Fruit fly (Drosophila melanogaster): ENCODE results near the gene Ca-alpha1T.

Ca-alpha1T gene

dm6 chrX:6089679-6090460, 102.4 kb downstream of the Ca-alpha1T start, which contains the start of gene raptor:
TSS of gene raptor (minus strand) at chrX:6090201.
- TF ChIP-seq CG16813 (GFP tag; IDR thresholded peaks at IDR 0.05; ENCODE audit: partially characterized antibody): peak; percentile 40; the same call in 1 of the 3 replicates
- 0 out of 3 replicates have a peak, but pooled peaks have one; percentile 36 for TF ChIP-seq zen2 (GFP tag; IDR thresholded peaks at IDR 0.05; ENCODE audit: partially characterized antibody)
- no peak for TF ChIP-seq org-1 (GFP tag; optimal IDR thresholded peaks at IDR 0.05)
- peak; percentile 18 for TF ChIP-seq CG14710 (tag; optimal IDR thresholded peaks at IDR 0.05)
- TF ChIP-seq CG15601 (tag; optimal IDR thresholded peaks at IDR 0.05): no peak
- peak; percentile 43 for TF ChIP-seq bigmax (GFP tag; optimal IDR thresholded peaks at IDR 0.05)
- TF ChIP-seq YL-1 (GFP tag; optimal IDR thresholded peaks at IDR 0.05): peak; percentile 51
- TF ChIP-seq CG15514 (GFP tag; optimal IDR thresholded peaks at IDR 0.05): peak; percentile 16
- TF ChIP-seq CG2678 (tag; optimal IDR thresholded peaks at IDR 0.05): no peak
- TF ChIP-seq Dp (GFP tag; optimal IDR thresholded peaks at IDR 0.05): peak; percentile 79
- TF ChIP-seq CG2116 (GFP tag; optimal IDR thresholded peaks at IDR 0.05): peak; percentile 80
- TF ChIP-seq Sin3A (optimal IDR thresholded peaks at IDR 0.05): peak; percentile 5
- peak; percentile 41 for TF ChIP-seq CG15479 (GFP tag; optimal IDR thresholded peaks at IDR 0.05)
- 0 out of 3 replicates have a peak, but pooled peaks have one; percentile 29 for TF ChIP-seq CG7963 (GFP tag; IDR thresholded peaks at IDR 0.05; ENCODE audit: partially characterized antibody)
- peak; percentile 62 for TF ChIP-seq bbx (GFP tag; IDR thresholded peaks at IDR 0.05; ENCODE audit: partially characterized antibody)
- peak; percentile 57; the same call in 2 of the 3 replicates for TF ChIP-seq HLH4C (GFP tag; IDR thresholded peaks at IDR 0.05; ENCODE audit: partially characterized antibody)
- peak; percentile 3 for TF ChIP-seq CG11504 (tag; optimal IDR thresholded peaks at IDR 0.05)
- peak; percentile 6; the same call in 1 of the 2 replicates for TF ChIP-seq Drgx (GFP tag; IDR thresholded peaks at IDR 0.05)
- peak; percentile 46; the same call in 1 of the 3 replicates for TF ChIP-seq CG6791 (GFP tag; IDR thresholded peaks at IDR 0.05; ENCODE audit: partially characterized antibody)
- 0 out of 3 replicates have a peak, but pooled peaks have one; percentile 24 for TF ChIP-seq Opbp (GFP tag; IDR thresholded peaks at IDR 0.05; ENCODE audit: partially characterized antibody)
- TF ChIP-seq vnd (GFP tag; IDR thresholded peaks at IDR 0.05; ENCODE audit: partially characterized antibody): 0 out of 3 replicates have a peak, but pooled peaks have one; percentile 32
- TF ChIP-seq mld (GFP tag; IDR thresholded peaks at IDR 0.05; ENCODE audit: partially characterized antibody): peak; percentile 53; the same call in 1 of the 3 replicates
- no peak for TF ChIP-seq Hr51 (GFP tag; optimal IDR thresholded peaks at IDR 0.05)
- TF ChIP-seq Dll (GFP tag; IDR thresholded peaks at IDR 0.05; ENCODE audit: partially characterized antibody): peak; percentile 53; the same call in 1 of the 4 replicates
- TF ChIP-seq cato (GFP tag; optimal IDR thresholded peaks at IDR 0.05; ENCODE audit: borderline replicate concordance): no peak
- 0 out of 2 replicates have a peak, but pooled peaks have one; percentile 47 for TF ChIP-seq unc-4 (GFP tag; IDR thresholded peaks at IDR 0.05; ENCODE audit: partially characterized antibody)
- TF ChIP-seq Lim3 (GFP tag; IDR thresholded peaks at IDR 0.05): no peak
- TF ChIP-seq sug (tag; optimal IDR thresholded peaks at IDR 0.05): peak; percentile 4
- 0 out of 2 replicates have a peak, but pooled peaks have one; percentile 9 for TF ChIP-seq onecut (GFP tag; IDR thresholded peaks at IDR 0.05)
- peak; percentile 85 for TF ChIP-seq Dref (GFP tag; IDR thresholded peaks at IDR 0.05)
- TF ChIP-seq dm (GFP tag; optimal IDR thresholded peaks at IDR 0.05): peak; percentile 2
- peak in 1 of 2 experiments; percentile 0 for TF ChIP-seq bsh (GFP tag; optimal IDR thresholded peaks at IDR 0.05)
- peak; percentile 64 for TF ChIP-seq pzg (GFP tag; optimal IDR thresholded peaks at IDR 0.05)
- TF ChIP-seq zen (tag; optimal IDR thresholded peaks at IDR 0.05): no peak
- TF ChIP-seq Med (GFP tag): peak; percentile 57
- TF ChIP-seq amos (GFP tag; IDR thresholded peaks at IDR 0.05; ENCODE audit: partially characterized antibody): peak; percentile 60
- peak; percentile 8 for TF ChIP-seq CG2712 (tag; optimal IDR thresholded peaks at IDR 0.05)
- TF ChIP-seq ase (GFP tag; IDR thresholded peaks at IDR 0.05): no peak
- no peak for TF ChIP-seq ATbp (GFP tag; optimal IDR thresholded peaks at IDR 0.05)
- TF ChIP-seq Bgb (GFP tag; IDR thresholded peaks at IDR 0.05; ENCODE audit: partially characterized antibody): peak; percentile 48; the same call in 1 of the 2 replicates
- TF ChIP-seq BEAF-32 (GFP tag; optimal IDR thresholded peaks at IDR 0.05): peak; percentile 66
- TF ChIP-seq CG13287 (GFP tag; IDR thresholded peaks at IDR 0.05; ENCODE audit: partially characterized antibody): peak; percentile 67
- peak; percentile 11 for TF ChIP-seq phol (tag; optimal IDR thresholded peaks at IDR 0.05)
- peak; percentile 83 for TF ChIP-seq crol (GFP tag; IDR thresholded peaks at IDR 0.05)

Data from whole organism, embryonic.